Fruit fly (Drosophila melanogaster): ENCODE data around the gene CG9265.

The CG9265 gene

dm6 chr2L:21109680-21110079 is 38.4 kb upstream of the CG9265 start:
- TF ChIP-seq usp (GFP tag; optimal IDR thresholded peaks at IDR 0.05) (no peak), psq (GFP tag; optimal IDR thresholded peaks at IDR 0.05) (no peak), h (GFP tag; optimal IDR thresholded peaks at IDR 0.05) (no peak), Myc (optimal IDR thresholded peaks at IDR 0.05) (no peak), Rel (GFP tag; optimal IDR thresholded peaks at IDR 0.05) (no peak), Rel (tag; optimal IDR thresholded peaks at IDR 0.05) (no peak), N (GFP tag; optimal IDR thresholded peaks at IDR 0.05) (no peak), foxo (GFP tag; optimal IDR thresholded peaks at IDR 0.05) (no peak), Dfd (GFP tag; optimal IDR thresholded peaks at IDR 0.05) (no peak), Sp1 (GFP tag; optimal IDR thresholded peaks at IDR 0.05) (no peak), Dif (GFP tag; optimal IDR thresholded peaks at IDR 0.05; ENCODE audit: partially characterized antibody) (no peak), br (GFP tag; optimal IDR thresholded peaks at IDR 0.05) (no peak), Mio (GFP tag; optimal IDR thresholded peaks at IDR 0.05) (no peak), dsf (GFP tag; optimal IDR thresholded peaks at IDR 0.05; ENCODE audit: borderline replicate concordance) (no peak), Hnf4 (GFP tag; optimal IDR thresholded peaks at IDR 0.05) (no peak), ey (GFP tag; optimal IDR thresholded peaks at IDR 0.05) (no peak), Abd-B (GFP tag; optimal IDR thresholded peaks at IDR 0.05) (no peak)

- TF ChIP-seq rgr (GFP tag; optimal IDR thresholded peaks at IDR 0.05): peak; percentile 26
- peak; percentile 31 for TF ChIP-seq h (GFP tag; optimal IDR thresholded peaks at IDR 0.05)
- no peak for TF ChIP-seq GATAd (GFP tag; optimal IDR thresholded peaks at IDR 0.05)
- TF ChIP-seq N (GFP tag; optimal IDR thresholded peaks at IDR 0.05): no peak
- TF ChIP-seq sv (GFP tag; optimal IDR thresholded peaks at IDR 0.05): peak; percentile 53
- TF ChIP-seq fru (GFP tag; optimal IDR thresholded peaks at IDR 0.05): peak; percentile 40
- peak; percentile 20 for TF ChIP-seq br (GFP tag; optimal IDR thresholded peaks at IDR 0.05)
- peak; percentile 37 for TF ChIP-seq Sp1 (GFP tag; optimal IDR thresholded peaks at IDR 0.05)
These were observed 37.5 kb upstream of the CG9265 start for dm6 chr2L:21108759-21109282.

dm6 chr2L:21107651-21108489 is 36.6 kb upstream of the CG9265 start:
- TF ChIP-seq woc (GFP tag; optimal IDR thresholded peaks at IDR 0.05): peak; percentile 42
- no peak for TF ChIP-seq dsf (GFP tag; optimal IDR thresholded peaks at IDR 0.05; ENCODE audit: borderline replicate concordance)
- peak; percentile 28 for TF ChIP-seq OdsH (GFP tag; optimal IDR thresholded peaks at IDR 0.05)
- no peak for TF ChIP-seq Dif (GFP tag; optimal IDR thresholded peaks at IDR 0.05; ENCODE audit: partially characterized antibody)
- TF ChIP-seq usp (GFP tag; optimal IDR thresholded peaks at IDR 0.05): no peak
- peak; percentile 31 for TF ChIP-seq ey (GFP tag; optimal IDR thresholded peaks at IDR 0.05)
- no peak for TF ChIP-seq HLH106 (tag; optimal IDR thresholded peaks at IDR 0.05)
- TF ChIP-seq Sp1 (GFP tag; optimal IDR thresholded peaks at IDR 0.05): no peak
- TF ChIP-seq foxo (GFP tag; optimal IDR thresholded peaks at IDR 0.05): peak in 1 of 2 experiments; percentile 39
- peak; percentile 48 for TF ChIP-seq h (GFP tag; optimal IDR thresholded peaks at IDR 0.05)
- TF ChIP-seq CG32264 (GFP tag; optimal IDR thresholded peaks at IDR 0.05): peak; percentile 6
- no peak for TF ChIP-seq lola (GFP tag; optimal IDR thresholded peaks at IDR 0.05)
- TF ChIP-seq br (GFP tag; optimal IDR thresholded peaks at IDR 0.05): no peak
- TF ChIP-seq fru (GFP tag; optimal IDR thresholded peaks at IDR 0.05): peak; percentile 29
- no peak for TF ChIP-seq jim (GFP tag; optimal IDR thresholded peaks at IDR 0.05)
- TF ChIP-seq Mio (GFP tag; optimal IDR thresholded peaks at IDR 0.05): no peak
- peak; percentile 91 for TF ChIP-seq psq (GFP tag; optimal IDR thresholded peaks at IDR 0.05)
- no peak for TF ChIP-seq Vsx2 (GFP tag; optimal IDR thresholded peaks at IDR 0.05; ENCODE audit: partially characterized antibody)
- TF ChIP-seq Jra (GFP tag; optimal IDR thresholded peaks at IDR 0.05): no peak
- peak; percentile 31 for TF ChIP-seq rgr (GFP tag; optimal IDR thresholded peaks at IDR 0.05)

dm6 chr2L:21105127-21105526 is 33.8 kb upstream of the CG9265 start:
- TF ChIP-seq Vsx2 (GFP tag; optimal IDR thresholded peaks at IDR 0.05; ENCODE audit: partially characterized antibody): no peak

dm6 chr2L:21104326-21104725 is 33.0 kb upstream of the CG9265 start, which contains the start of the genes CG46307 and Nhe2:
TSS of gene CG46307 (plus strand) at chr2L:21104568.
TSS of gene Nhe2 (plus strand) at chr2L:21104568.
- TF ChIP-seq Dif (GFP tag; optimal IDR thresholded peaks at IDR 0.05; ENCODE audit: partially characterized antibody) (no peak), psq (GFP tag; optimal IDR thresholded peaks at IDR 0.05) (no peak), N (GFP tag; optimal IDR thresholded peaks at IDR 0.05) (no peak), Sp1 (GFP tag; optimal IDR thresholded peaks at IDR 0.05) (no peak), dl (GFP tag; optimal IDR thresholded peaks at IDR 0.05; ENCODE audit: insufficient read depth in 1 of 2, partially characterized antibody in 2 of 2) (no peak), woc (GFP tag; optimal IDR thresholded peaks at IDR 0.05) (no peak)

Measured in whole organism, wandering third instar larva.